Worm (Caenorhabditis elegans): ENCODE results near the gene C13A10.1.

DNA sequence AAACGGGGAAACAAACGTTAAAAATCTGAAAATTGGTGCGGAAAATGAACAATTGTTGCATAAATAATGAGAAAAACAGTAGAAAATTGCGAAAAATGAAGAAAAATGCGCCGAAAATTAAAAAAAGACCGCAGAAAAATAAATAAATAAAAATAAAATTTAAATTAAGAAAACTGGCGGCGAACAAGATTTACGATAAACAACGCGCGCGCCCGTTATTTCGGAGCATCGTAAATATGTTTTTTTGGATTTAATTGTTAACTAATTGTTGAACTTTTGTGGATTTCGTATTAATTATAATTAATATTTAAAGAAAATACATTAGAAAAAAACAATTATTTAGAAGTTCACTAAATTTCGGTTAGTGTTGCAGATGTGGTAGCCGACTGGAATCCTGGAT lies 21.3 kb upstream of the C13A10.1 start:
- no peak for TF ChIP-seq nhr-28 (tag; optimal IDR thresholded peaks at IDR 0.05)
- TF ChIP-seq dsc-1 (tag; optimal IDR thresholded peaks at IDR 0.05) = no peak
- no peak for TF ChIP-seq unc-130 (tag; optimal IDR thresholded peaks at IDR 0.05)
- no peak for TF ChIP-seq unc-62 (GFP tag; optimal IDR thresholded peaks at IDR 0.05)
- TF ChIP-seq fkh-10 (GFP tag; optimal IDR thresholded peaks at IDR 0.05) = no peak
- no peak for TF ChIP-seq elt-3 (tag; optimal IDR thresholded peaks at IDR 0.05)

All from whole organism, L1 larva.